Fruit fly (Drosophila melanogaster) whole organism: Measurements from ENCODE around the gene Sec15.
A peak's percentile ranks its signal among the peaks of the same experiment; 100 is the strongest.

ENCODE experiments used
- CG8478 ChIP-seq: fragments of >200 bp; optimal IDR thresholded peaks from 2 replicates; lab custom pipeline; 2018; ENCODE audit warnings: inconsistent platforms
- Dll ChIP-seq: fragments of >200 bp; optimal IDR thresholded peaks from 2 replicates; lab custom pipeline; 2017
- EcR ChIP-seq, 2 experiments: fragments of >200 bp; optimal IDR thresholded peaks; 2 replicates each; lab custom pipeline; 2017; ENCODE audit warnings: missing biosample characterization in 2 of 2, missing genetic modification characterization in 2 of 2, missing genetic modification reagents in 2 of 2
- pan ChIP-seq: fragments of >200 bp; optimal IDR thresholded peaks from 2 replicates; lab custom pipeline; 2017
- psq ChIP-seq: fragments of >200 bp; optimal IDR thresholded peaks from 2 replicates; lab custom pipeline; 2017
- usp ChIP-seq: fragments of >200 bp; optimal IDR thresholded peaks from 2 replicates; lab custom pipeline; 2017; ENCODE audit warnings: missing biosample characterization, missing genetic modification characterization, mixed read lengths

The Sec15 gene

DNA sequence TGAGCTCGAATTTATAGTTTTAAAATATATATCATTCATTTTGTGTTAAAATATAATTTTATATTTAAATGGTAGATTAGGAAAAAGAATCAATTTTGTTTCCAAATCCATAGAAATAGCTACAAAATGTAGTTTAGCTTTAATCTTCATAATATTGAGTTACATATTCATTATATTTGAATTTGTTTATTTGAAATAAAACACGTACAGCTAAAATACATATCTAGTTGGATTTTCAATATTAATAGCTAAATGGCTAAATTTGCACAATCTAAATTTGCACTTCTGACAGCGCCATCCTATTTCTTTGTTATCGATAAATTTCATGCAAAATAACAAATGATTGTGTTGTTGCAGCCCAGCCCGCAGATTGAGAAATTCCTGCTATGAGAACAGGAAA lies 26.2 kb upstream of the Sec15 start, which contains the start of gene Usp8:
Gene Usp8 (plus strand): TSS at position 312 of the 400 bp plus-strand sequence.
- TF ChIP-seq psq (no peak), pan (lab: Kevin White, UChicago) (no peak), EcR (GFP tag; optimal IDR thresholded peaks at IDR 0.05; lab: Kevin White, UChicago) (no peak), Dll (no peak), CG8478 (no peak), usp (GFP tag; lab: Kevin White, UChicago) (no peak)

- TF ChIP-seq psq (no peak), EcR (GFP tag; optimal IDR thresholded peaks at IDR 0.05; lab: Kevin White, UChicago) (no peak), usp (GFP tag; lab: Kevin White, UChicago) (no peak), CG8478 (no peak)
Observed at dm6 chr3R:21133517-21133916, 25.7 kb upstream of the Sec15 start, which contains the start of gene Trm7-34. Gene Trm7-34 (minus strand): TSS chr3R:21133881.

DNA sequence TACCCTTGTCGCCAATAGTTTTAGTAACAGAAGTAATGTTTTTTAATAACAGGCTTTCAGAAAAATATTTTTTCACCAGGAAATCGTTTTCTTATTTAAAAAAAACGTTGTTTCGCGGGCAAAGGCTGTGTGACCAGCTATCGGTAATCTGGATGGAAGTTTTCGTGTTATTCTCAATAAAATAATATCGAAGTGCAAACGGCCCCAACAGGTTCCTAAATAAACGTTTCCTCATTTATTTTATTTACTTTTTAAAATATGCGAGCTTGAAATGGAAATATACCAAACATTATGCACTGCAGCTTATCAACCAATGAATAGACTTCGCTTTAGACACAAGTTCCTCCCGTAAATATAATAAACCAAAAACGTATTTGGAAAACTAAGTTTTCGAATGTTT lies 22.3 kb upstream of the Sec15 start, which contains the start of gene Ice2:
Gene Ice2 (plus strand): TSS at position 167 of the 400 bp plus-strand sequence.
- TF ChIP-seq EcR (GFP tag; optimal IDR thresholded peaks at IDR 0.05; lab: Kevin White, UChicago) = no peak
- no peak for TF ChIP-seq CG8478
- no peak for TF ChIP-seq Dll
- TF ChIP-seq pan (lab: Kevin White, UChicago) = no peak
- TF ChIP-seq psq = no peak
- TF ChIP-seq usp (GFP tag; lab: Kevin White, UChicago) = no peak

DNA sequence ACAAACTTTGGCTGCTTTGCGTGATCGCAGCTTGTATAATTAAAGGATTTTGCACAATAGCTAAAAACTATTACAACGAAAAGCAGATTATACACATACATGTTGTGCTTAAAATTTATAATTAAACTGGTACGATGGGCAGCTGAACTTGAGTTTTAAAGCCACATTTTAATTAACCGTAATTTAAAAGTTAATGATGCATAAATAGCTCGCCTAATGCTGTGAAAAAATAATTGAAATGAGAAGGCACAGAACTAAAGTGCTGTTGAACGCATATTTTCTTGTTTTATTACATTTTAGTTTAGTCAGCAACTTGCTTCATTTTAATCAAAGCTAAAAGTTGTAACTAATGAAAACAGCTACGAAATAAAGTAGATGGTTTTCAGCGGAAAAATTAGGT lies 21.8 kb upstream of the Sec15 start, which contains the start of gene Obp93a:
Gene Obp93a (minus strand): TSS at position 101 of the 400 bp plus-strand sequence.
- TF ChIP-seq Dll = no peak

DNA sequence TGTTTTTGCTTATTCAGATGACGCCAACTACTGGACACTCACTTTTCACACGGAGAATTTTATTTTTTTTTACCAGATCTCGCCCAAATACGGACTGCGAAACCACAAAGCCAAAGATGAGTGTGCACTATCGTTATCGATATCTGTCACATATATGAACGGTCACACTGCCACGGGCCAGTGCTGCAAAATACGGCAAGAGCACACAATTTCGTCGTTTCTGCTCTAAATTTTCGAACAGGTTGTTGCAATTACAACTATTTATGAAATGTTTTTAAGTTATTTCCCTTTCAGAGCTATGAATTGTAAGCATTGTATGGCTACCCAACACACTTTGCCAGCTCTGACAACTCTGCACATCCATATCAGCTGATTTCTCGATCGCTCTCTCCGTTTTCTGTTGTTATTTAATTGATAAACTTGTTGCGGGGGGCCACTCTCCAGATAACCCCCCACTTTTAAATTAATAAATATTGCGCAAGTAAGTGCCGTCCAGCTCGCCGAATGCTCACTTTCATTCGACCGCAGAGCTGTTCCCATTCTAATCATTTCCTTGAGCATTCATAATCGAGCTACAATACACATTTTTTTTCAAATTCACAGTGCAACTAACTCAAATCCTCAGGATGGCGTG lies 19.7 kb upstream of the Sec15 start, which contains the start of the genes slmb and CG5793:
Gene slmb (minus strand): TSS at position 134 of the 634 bp plus-strand sequence.
Gene CG5793 (plus strand): TSS at position 222 of the 634 bp plus-strand sequence.
- TF ChIP-seq usp (GFP tag; lab: Kevin White, UChicago) = no peak
- no peak for TF ChIP-seq Dll
- TF ChIP-seq psq = no peak
- TF ChIP-seq pan (lab: Kevin White, UChicago) = no peak
- TF ChIP-seq CG8478 = no peak
- TF ChIP-seq EcR (GFP tag; optimal IDR thresholded peaks at IDR 0.05; lab: Kevin White, UChicago) = no peak

DNA sequence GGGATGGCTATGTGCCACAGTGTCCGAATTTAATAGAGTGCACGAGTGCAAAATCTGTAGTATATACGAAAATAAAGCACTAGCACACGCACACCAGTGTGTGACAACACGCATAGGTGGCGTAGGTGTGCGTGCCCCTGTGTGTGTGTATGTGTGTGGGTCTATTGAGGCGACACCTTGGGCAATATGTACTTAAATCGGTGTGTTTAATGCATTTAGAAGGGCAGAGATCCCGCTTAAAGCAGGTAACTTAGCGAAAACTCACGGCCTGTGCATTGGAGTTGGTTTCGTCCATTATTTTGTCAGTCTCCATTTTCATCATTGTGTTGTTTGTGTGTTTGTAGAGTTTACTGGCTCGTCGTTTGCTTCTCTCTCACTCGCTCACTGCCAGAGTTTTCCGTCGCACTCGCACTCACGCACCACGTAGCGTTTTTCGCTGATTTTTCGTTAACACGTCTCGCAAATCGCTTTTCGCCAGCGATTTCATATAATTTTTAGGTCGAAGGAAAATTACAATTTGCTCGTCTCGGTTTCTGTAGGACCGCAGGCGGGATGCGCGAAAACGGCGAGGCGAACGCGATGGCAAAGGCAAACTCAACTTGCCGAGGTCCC lies 19.0 kb upstream of the Sec15 start:
- TF ChIP-seq usp (GFP tag; lab: Kevin White, UChicago) (no peak), CG8478 (peak; percentile 73)

DNA sequence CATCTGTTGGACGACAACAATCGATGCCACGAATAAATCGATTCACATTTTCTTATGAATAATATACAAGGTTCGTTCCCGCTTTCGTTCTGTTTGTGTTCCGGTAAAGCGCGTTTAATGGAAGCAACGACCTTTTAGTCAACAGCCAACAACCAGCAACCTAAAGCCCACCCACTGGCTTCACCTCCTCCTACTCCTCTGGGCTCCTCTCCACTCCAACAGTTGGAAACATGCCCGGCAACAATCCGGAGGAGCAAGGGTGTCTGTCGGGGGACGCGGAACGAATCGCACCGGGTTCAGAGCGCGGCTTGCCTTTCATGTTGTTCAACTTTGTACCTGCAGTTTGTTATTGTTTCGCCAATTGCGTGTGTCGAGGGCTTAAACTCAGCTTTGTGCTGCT lies 16.5 kb upstream of the Sec15 start:
- TF ChIP-seq CG8478 (no peak), psq (no peak), usp (GFP tag; lab: Kevin White, UChicago) (no peak), pan (lab: Kevin White, UChicago) (no peak), EcR (GFP tag; optimal IDR thresholded peaks at IDR 0.05; lab: Kevin White, UChicago) (no peak), Dll (no peak)

- TF ChIP-seq EcR (GFP tag; optimal IDR thresholded peaks at IDR 0.05; lab: Kevin White, UChicago) (no peak), usp (GFP tag; lab: Kevin White, UChicago) (no peak), psq (no peak), CG8478 (no peak), Dll (no peak), pan (lab: Kevin White, UChicago) (no peak)
Observed at dm6 chr3R:21118784-21119183, 11.0 kb upstream of the Sec15 start, which contains the start of gene Bdbt. Gene Bdbt (minus strand): TSS chr3R:21118856.

DNA sequence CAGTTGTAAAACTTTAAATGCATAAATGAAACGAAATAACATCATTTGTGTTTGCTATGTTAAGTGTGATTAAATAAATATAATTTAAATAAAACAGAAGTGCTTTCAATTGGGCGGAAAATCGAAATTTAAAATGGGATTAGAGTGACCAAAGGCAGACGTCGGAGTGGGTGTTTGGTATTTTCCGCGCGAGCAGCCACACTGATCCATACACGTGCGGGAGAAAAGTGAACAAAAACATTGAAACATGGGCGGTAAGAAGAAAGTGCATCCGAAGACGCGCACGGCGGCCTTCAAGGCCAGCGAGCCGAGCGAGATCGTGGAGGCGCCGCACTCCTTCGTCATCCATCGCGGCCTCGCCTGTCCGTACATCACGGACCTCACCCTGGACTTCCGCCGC lies 8.3 kb upstream of the Sec15 start, which contains the start of gene ppan:
Gene ppan (plus strand): TSS at position 198 of the 400 bp plus-strand sequence.
- TF ChIP-seq psq (no peak), pan (lab: Kevin White, UChicago) (no peak), CG8478 (no peak), Dll (no peak), EcR (GFP tag; optimal IDR thresholded peaks at IDR 0.05; lab: Kevin White, UChicago) (no peak), usp (GFP tag; lab: Kevin White, UChicago) (no peak)

dm6 chr3R:21112742-21113465 lies 5.1 kb upstream of the Sec15 start:
- TF ChIP-seq EcR (GFP tag; optimal IDR thresholded peaks at IDR 0.05; lab: Kevin White, UChicago) (no peak), pan (lab: Kevin White, UChicago) (no peak), Dll (no peak), psq (no peak), usp (GFP tag; lab: Kevin White, UChicago) (no peak), CG8478 (no peak)

- TF ChIP-seq psq = no peak
- no peak for TF ChIP-seq CG8478
- no peak for TF ChIP-seq usp (GFP tag; lab: Kevin White, UChicago)
- TF ChIP-seq EcR (GFP tag; optimal IDR thresholded peaks at IDR 0.05; lab: Kevin White, UChicago) = no peak
- TF ChIP-seq Dll = no peak
- no peak for TF ChIP-seq pan (lab: Kevin White, UChicago)
Observed at dm6 chr3R:21111964-21112740, 4.4 kb upstream of the Sec15 start.

- TF ChIP-seq Dll (no peak), pan (lab: Kevin White, UChicago) (no peak), EcR (GFP tag; optimal IDR thresholded peaks at IDR 0.05; lab: Kevin White, UChicago) (no peak)
Observed at dm6 chr3R:21111046-21111480, 3.3 kb upstream of the Sec15 start, which contains the start of gene Rab11. Gene Rab11 (plus strand): TSS chr3R:21111408.
